Worm (Caenorhabditis elegans): Measurements from ENCODE around the gene R09F10.3.
A peak's percentile ranks its signal among the peaks of the same experiment; 100 is the strongest.

Gene R09F10.3

DNA sequence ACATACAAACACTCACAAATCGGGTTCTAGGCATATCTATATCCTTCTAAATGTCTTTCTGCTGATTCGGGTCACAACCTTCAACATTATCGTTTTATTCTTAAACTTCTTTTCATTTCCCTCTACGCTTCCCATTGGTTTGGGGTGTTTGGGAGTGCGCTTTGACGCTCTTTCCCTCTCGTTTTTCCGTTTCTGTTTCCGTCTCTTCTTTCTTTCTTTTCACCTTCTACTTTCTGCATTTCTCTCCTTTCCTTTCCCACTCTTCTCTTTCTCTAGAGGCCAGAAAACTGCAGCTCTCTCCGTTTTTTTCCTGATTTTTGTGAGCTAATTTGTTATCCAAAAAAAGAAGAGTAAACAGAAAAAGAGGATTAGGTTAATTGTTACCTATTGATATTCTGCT is 18.1 kb upstream of the R09F10.3 start:
- TF ChIP-seq daf-8 (GFP tag; IDR thresholded peaks at IDR 0.05) = no peak
- peak; percentile 25 for TF ChIP-seq nhr-11 (tag; optimal IDR thresholded peaks at IDR 0.05)

DNA sequence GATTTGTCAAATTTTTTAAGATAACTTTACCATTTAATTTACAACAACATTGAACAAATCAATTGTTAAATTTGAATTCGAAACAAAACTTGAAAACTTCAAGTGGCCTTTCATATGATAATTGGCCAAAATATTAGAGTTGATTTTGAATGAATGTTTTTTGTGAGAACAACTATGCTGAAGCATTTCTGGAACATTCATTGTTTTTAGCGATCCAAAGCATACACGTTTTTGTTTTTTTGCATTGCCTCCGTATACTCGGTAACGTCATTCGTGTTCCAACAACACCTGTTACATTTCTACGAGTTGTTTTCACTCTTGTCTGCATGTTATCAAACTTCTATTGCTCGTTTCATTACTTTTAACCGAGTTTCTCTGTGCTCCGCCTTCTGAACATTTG is 17.4 kb upstream of the R09F10.3 start:
- peak in 1 of 2 experiments; percentile 92 for TF ChIP-seq daf-16 (GFP tag; optimal IDR thresholded peaks at IDR 0.05)
- TF ChIP-seq daf-16 (tag; optimal IDR thresholded peaks at IDR 0.05) = no peak
- TF ChIP-seq aha-1 (tag) = peak; percentile 59
- TF ChIP-seq nhr-42 (GFP tag; IDR thresholded peaks at IDR 0.05) = no peak

- no peak for TF ChIP-seq F37D6.2 (tag; optimal IDR thresholded peaks at IDR 0.05)
- TF ChIP-seq unc-62 (GFP tag; optimal IDR thresholded peaks at IDR 0.05 in 1 of 2) = peak in 1 of 2 experiments; percentile 25
- TF ChIP-seq unc-62 (tag; optimal IDR thresholded peaks at IDR 0.05) = no peak
- no peak for TF ChIP-seq spr-3 (GFP tag; optimal IDR thresholded peaks at IDR 0.05)
- TF ChIP-seq mdl-1 (tag; optimal IDR thresholded peaks at IDR 0.05) = no peak
- TF ChIP-seq aha-1 (tag) = peak; percentile 94
- TF ChIP-seq unc-130 (GFP tag; optimal IDR thresholded peaks at IDR 0.05) = no peak
Observed at ce11 chrX:8284003-8284402, 10.4 kb upstream of the R09F10.3 start.

DNA sequence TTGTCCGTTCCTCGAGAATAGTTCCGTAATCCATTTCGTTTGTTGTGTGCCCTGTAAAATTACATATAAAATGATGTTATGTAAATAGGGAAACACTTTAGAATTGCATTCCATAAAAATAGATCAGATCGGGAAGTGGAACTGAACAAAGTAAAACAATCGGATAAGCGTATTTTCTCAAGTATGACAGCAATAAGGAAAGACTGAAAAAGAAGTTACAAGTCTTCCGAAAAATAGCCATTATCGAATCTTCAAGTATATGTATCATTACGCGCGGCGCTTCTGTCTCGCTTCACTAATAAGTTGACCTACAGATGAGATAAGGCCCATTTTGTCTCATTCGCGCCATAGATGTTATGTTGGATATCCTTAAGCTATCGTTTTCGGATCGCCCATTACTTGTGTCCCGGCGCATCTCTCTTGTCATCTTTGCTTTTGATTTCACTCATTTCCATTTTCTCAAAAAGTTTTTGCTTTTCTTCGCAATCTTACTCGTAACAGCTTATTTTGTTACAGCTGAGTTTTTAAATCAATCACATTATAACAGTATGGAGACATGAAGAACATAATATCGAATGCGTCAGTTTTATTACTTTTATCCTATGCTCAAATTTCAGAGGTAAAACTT is 9.1 kb upstream of the R09F10.3 start, which contains the start of the genes fis-2 and F13B9.2:
Gene fis-2 (minus strand): TSS at position 51 of the 628 bp plus-strand sequence.
Gene F13B9.2 (plus strand): TSS at position 515 of the 628 bp plus-strand sequence.
- TF ChIP-seq dpl-1 (GFP tag; optimal IDR thresholded peaks at IDR 0.05) = no peak
- no peak for TF ChIP-seq zfp-2 (tag; optimal IDR thresholded peaks at IDR 0.05)
- TF ChIP-seq nhr-77 (tag; optimal IDR thresholded peaks at IDR 0.05) = no peak
- no peak for TF ChIP-seq mes-2 (tag; optimal IDR thresholded peaks at IDR 0.05; ENCODE audit: poor library complexity, severe bottlenecking)
- no peak for TF ChIP-seq unc-62 (GFP tag; optimal IDR thresholded peaks at IDR 0.05 in 1 of 2)
- no peak for TF ChIP-seq unc-62 (tag; optimal IDR thresholded peaks at IDR 0.05)
- no peak for TF ChIP-seq zip-11 (GFP tag; IDR thresholded peaks at IDR 0.05)
- TF ChIP-seq ceh-28 (tag; optimal IDR thresholded peaks at IDR 0.05) = no peak
- TF ChIP-seq fkh-10 (GFP tag; optimal IDR thresholded peaks at IDR 0.05) = no peak
- no peak for TF ChIP-seq egl-43 (GFP tag; IDR thresholded peaks at IDR 0.05)
- TF ChIP-seq duxl-1 (tag; optimal IDR thresholded peaks at IDR 0.05; ENCODE audit: poor library complexity) = no peak
- TF ChIP-seq lir-3 (tag; optimal IDR thresholded peaks at IDR 0.05) = no peak
- no peak for TF ChIP-seq ceh-82 (tag; optimal IDR thresholded peaks at IDR 0.05)
- TF ChIP-seq ctbp-1 (GFP tag; IDR thresholded peaks at IDR 0.05) = no peak
- TF ChIP-seq F10B5.3 (tag; optimal IDR thresholded peaks at IDR 0.05) = no peak

DNA sequence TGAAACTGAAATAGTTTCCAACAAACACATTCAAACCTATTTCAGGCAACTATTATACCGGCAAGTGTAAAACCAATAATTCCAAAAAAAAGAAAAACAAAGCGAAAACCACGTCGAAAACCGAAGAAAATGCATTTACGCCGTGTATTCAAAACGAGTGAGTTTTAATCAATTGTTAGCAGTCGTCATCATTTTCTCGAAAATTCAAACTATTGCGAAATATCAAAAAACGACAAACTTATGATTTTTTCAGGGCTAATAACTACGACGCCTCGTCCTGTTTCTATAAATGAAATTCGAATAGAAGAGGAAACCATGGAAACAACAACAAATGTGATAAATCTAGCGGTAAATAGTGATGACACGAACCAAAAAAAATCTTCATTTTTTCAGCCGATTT is 8.3 kb upstream of the R09F10.3 start:
- TF ChIP-seq fkh-10 (GFP tag; optimal IDR thresholded peaks at IDR 0.05) (no peak), attf-4 (tag; optimal IDR thresholded peaks at IDR 0.05) (no peak), tag-97 (GFP tag; IDR thresholded peaks at IDR 0.05) (no peak), zip-11 (GFP tag; IDR thresholded peaks at IDR 0.05) (no peak), aly-2 (tag; optimal IDR thresholded peaks at IDR 0.05) (no peak), lim-7 (GFP tag; IDR thresholded peaks at IDR 0.05) (no peak), unc-130 (GFP tag; optimal IDR thresholded peaks at IDR 0.05) (no peak), cey-2 (tag; optimal IDR thresholded peaks at IDR 0.05; ENCODE audit: borderline replicate concordance, insufficient read depth) (no peak), lin-29 (GFP tag; IDR thresholded peaks at IDR 0.05) (no peak), ceh-28 (tag; optimal IDR thresholded peaks at IDR 0.05) (no peak), F10B5.3 (tag; optimal IDR thresholded peaks at IDR 0.05) (no peak), php-3 (GFP tag; IDR thresholded peaks at IDR 0.05) (no peak), spr-3 (GFP tag; optimal IDR thresholded peaks at IDR 0.05) (no peak), mxl-2 (GFP tag; conservative IDR thresholded peaks at IDR 0.05) (no peak), unc-62 (GFP tag; optimal IDR thresholded peaks at IDR 0.05 in 1 of 2) (no peak), unc-62 (tag; optimal IDR thresholded peaks at IDR 0.05) (no peak), nhr-41 (GFP tag; IDR thresholded peaks at IDR 0.05) (no peak), snpc-4 (tag; optimal IDR thresholded peaks at IDR 0.05) (no peak), nhr-76 (tag; optimal IDR thresholded peaks at IDR 0.05) (no peak), nhr-6 (tag; optimal IDR thresholded peaks at IDR 0.05) (no peak)

Data from whole organism, L4 larva.